Worm (Caenorhabditis elegans): ENCODE results near the gene pno-1.
A peak's percentile ranks its signal among the peaks of the same experiment; 100 is the strongest.

The pno-1 gene

ce11 chrII:9738820-9739219, 3.9 kb downstream of the pno-1 start (continued):
- TF ChIP-seq attf-6 (GFP tag; IDR thresholded peaks at IDR 0.05) (no peak), nhr-179 (tag; optimal IDR thresholded peaks at IDR 0.05) (no peak), ceh-58 (GFP tag; IDR thresholded peaks at IDR 0.05) (no peak), unc-130 (GFP tag; optimal IDR thresholded peaks at IDR 0.05) (no peak), egl-44 (GFP tag; IDR thresholded peaks at IDR 0.05) (no peak), let-526 (GFP tag; IDR thresholded peaks at IDR 0.05) (no peak), T07F8.4 (tag; optimal IDR thresholded peaks at IDR 0.05) (no peak), lin-40 (tag; optimal IDR thresholded peaks at IDR 0.05) (no peak), repo-1 (tag; optimal IDR thresholded peaks at IDR 0.05) (no peak), fkh-3 (tag; optimal IDR thresholded peaks at IDR 0.05) (no peak), hmg-1.2 (GFP tag; IDR thresholded peaks at IDR 0.05) (peak; percentile 35; the same call in 1 of the 2 replicates), tbx-9 (tag; optimal IDR thresholded peaks at IDR 0.05; ENCODE audit: borderline replicate concordance) (no peak), madf-8 (GFP tag; conservative IDR thresholded peaks at IDR 0.05) (no peak), attf-3 (GFP tag; conservative IDR thresholded peaks at IDR 0.05) (no peak), nfya-1 (tag; optimal IDR thresholded peaks at IDR 0.05; ENCODE audit: borderline replicate concordance, insufficient read depth) (no peak), mcd-1 (GFP tag; IDR thresholded peaks at IDR 0.05) (peak; percentile 33; the same call in 1 of the 2 replicates), ccch-3 (GFP tag; optimal IDR thresholded peaks at IDR 0.05) (no peak), Y53G8AR.9 (GFP tag; conservative IDR thresholded peaks at IDR 0.05) (no peak; the same call in 1 of the 2 replicates), F57C9.4 (tag; optimal IDR thresholded peaks at IDR 0.05) (no peak), ztf-18 (tag; optimal IDR thresholded peaks at IDR 0.05) (no peak), die-1 (tag; optimal IDR thresholded peaks at IDR 0.05) (no peak), snpc-1.3 (tag; optimal IDR thresholded peaks at IDR 0.05; ENCODE audit: insufficient read depth) (no peak), nfya-2 (GFP tag; IDR thresholded peaks at IDR 0.05) (no peak), snpc-1.1 (tag; optimal IDR thresholded peaks at IDR 0.05; ENCODE audit: insufficient read depth) (no peak), F22D6.2 (tag; optimal IDR thresholded peaks at IDR 0.05) (no peak), ZK185.1 (tag; optimal IDR thresholded peaks at IDR 0.05; ENCODE audit: poor library complexity, severe bottlenecking) (no peak), ceh-27 (GFP tag; optimal IDR thresholded peaks at IDR 0.05) (no peak), let-607 (tag; optimal IDR thresholded peaks at IDR 0.05) (peak; percentile 85 to 91), gei-17 (GFP tag; optimal IDR thresholded peaks at IDR 0.05) (no peak)

ce11 chrII:9735785-9736184, 6.9 kb downstream of the pno-1 start:
- TF ChIP-seq madf-6 (GFP tag; IDR thresholded peaks at IDR 0.05) (no peak), him-1 (tag; optimal IDR thresholded peaks at IDR 0.05) (no peak), F57C9.4 (tag; optimal IDR thresholded peaks at IDR 0.05) (no peak), tbx-9 (tag; optimal IDR thresholded peaks at IDR 0.05; ENCODE audit: borderline replicate concordance) (no peak), bed-1 (GFP tag; IDR thresholded peaks at IDR 0.05) (no peak), ztf-6 (GFP tag; IDR thresholded peaks at IDR 0.05) (no peak), Y53G8AR.9 (GFP tag; conservative IDR thresholded peaks at IDR 0.05) (no peak), ztf-26 (tag; optimal IDR thresholded peaks at IDR 0.05) (no peak), K11D2.4 (GFP tag; IDR thresholded peaks at IDR 0.05) (no peak)

ce11 chrII:9731810-9732209, 10.9 kb downstream of the pno-1 start, which contains the start of gene mab-3:
Gene mab-3, plus strand, starts transcription at chrII:9732137.
- TF ChIP-seq F37B4.10 (GFP tag; IDR thresholded peaks at IDR 0.05): 0 out of 2 replicates have a peak, but pooled peaks have one; percentile 12
- peak; percentile 30; the same call in 1 of the 2 replicates for TF ChIP-seq zfh-2 (GFP tag; conservative IDR thresholded peaks at IDR 0.05)
- TF ChIP-seq mcd-1 (GFP tag; IDR thresholded peaks at IDR 0.05): 0 out of 2 replicates have a peak, but pooled peaks have one; percentile 29
- peak; percentile 42; the same call in 1 of the 2 replicates for TF ChIP-seq nfyb-1 (GFP tag; IDR thresholded peaks at IDR 0.05)
- peak; percentile 69 for TF ChIP-seq dox-1 (GFP tag; IDR thresholded peaks at IDR 0.05)
- peak; percentile 76; the same call in 1 of the 2 replicates for TF ChIP-seq hmg-1.2 (GFP tag; IDR thresholded peaks at IDR 0.05)

Measured in whole organism, young adult.